Fruit fly (Drosophila melanogaster) whole organism, embryonic: ENCODE data around the gene cwo.
A peak's percentile ranks its signal among the peaks of the same experiment; 100 is the strongest.

Experiments used
- Aef1 ChIP-seq: fragments of 200-800 bp; sonication (Bioruptor generic); IDR thresholded peaks from 3 replicates; pipeline ENCODE4 v1.3.6; 2022; ENCODE audit warnings: missing biosample characterization, missing genetic modification characterization
- Atf-2 ChIP-seq: fragments of 200-800 bp; sonication (Bioruptor generic); optimal IDR thresholded peaks from 2 replicates; lab custom pipeline; 2016; ENCODE audit warnings: missing biosample characterization, missing genetic modification characterization
- B-H2 ChIP-seq: fragments of 200-800 bp; sonication (Bioruptor generic); optimal IDR thresholded peaks from 2 replicates; lab custom pipeline; 2018; ENCODE audit warnings: missing biosample characterization, mild to moderate bottlenecking, missing genetic modification characterization
- BEAF-32 ChIP-seq: fragments of 200-800 bp; sonication (Bioruptor generic); optimal IDR thresholded peaks from 3 replicates; lab custom pipeline; 2017; ENCODE audit warnings: missing biosample characterization, missing genetic modification characterization, mild to moderate bottlenecking, moderate library complexity, missing genetic modification reagents
- C15 ChIP-seq: fragments of 200-800 bp; sonication (Bioruptor generic); IDR thresholded peaks from 3 replicates; pipeline ENCODE4 v1.3.6; 2022; ENCODE audit warnings: missing biosample characterization, missing genetic modification characterization
- CG12391 ChIP-seq: fragments of 200-800 bp; sonication (Bioruptor generic); optimal IDR thresholded peaks from 3 replicates; lab custom pipeline; 2018; ENCODE audit warnings: missing biosample characterization, mild to moderate bottlenecking, missing genetic modification characterization, moderate library complexity
- CG13123 ChIP-seq: fragments of 200-800 bp; sonication (Bioruptor generic); optimal IDR thresholded peaks from 2 replicates; lab custom pipeline; 2016; ENCODE audit warnings: missing biosample characterization, missing genetic modification characterization
- CG13624 ChIP-seq: fragments of 200-800 bp; sonication (Bioruptor generic); optimal IDR thresholded peaks from 2 replicates; lab custom pipeline; 2016; ENCODE audit warnings: missing biosample characterization, missing genetic modification characterization
- CG14710 ChIP-seq: fragments of 200-800 bp; sonication (Bioruptor generic); optimal IDR thresholded peaks from 3 replicates; lab custom pipeline; 2019; ENCODE audit warnings: missing biosample characterization, mild to moderate bottlenecking, missing genetic modification characterization, moderate library complexity
- CG14860 ChIP-seq: fragments of 200-800 bp; sonication (Bioruptor generic); IDR thresholded peaks from 3 replicates; pipeline ENCODE4 v1.3.6; 2022; ENCODE audit warnings: missing biosample characterization, missing genetic modification characterization; ENCODE audit not compliant: partially characterized antibody
- CG17328 ChIP-seq: fragments of 200-800 bp; sonication (Bioruptor generic); IDR thresholded peaks from 2 replicates; pipeline ENCODE4 v1.3.6; 2022; ENCODE audit warnings: missing biosample characterization, missing genetic modification characterization
- CG17829 ChIP-seq: fragments of 200-800 bp; optimal IDR thresholded peaks from 2 replicates; lab custom pipeline; 2019; ENCODE audit warnings: missing biosample characterization, mild to moderate bottlenecking, missing genetic modification characterization, moderate library complexity
- CG2678 ChIP-seq: fragments of 200-800 bp; sonication (Bioruptor generic); optimal IDR thresholded peaks from 3 replicates; lab custom pipeline; 2019; ENCODE audit warnings: missing biosample characterization, mild to moderate bottlenecking, missing genetic modification characterization, moderate library complexity
- CG2712 ChIP-seq: fragments of 200-800 bp; optimal IDR thresholded peaks from 3 replicates; lab custom pipeline; 2019; ENCODE audit warnings: missing biosample characterization, mild to moderate bottlenecking, missing genetic modification characterization, moderate library complexity
- CG32772 ChIP-seq: fragments of 200-800 bp; sonication (Bioruptor generic); IDR thresholded peaks from 2 replicates; pipeline ENCODE4 v1.3.6; 2022; ENCODE audit warnings: missing biosample characterization, missing genetic modification characterization
- CG3995 ChIP-seq: fragments of 200-800 bp; sonication (Bioruptor generic); optimal IDR thresholded peaks from 3 replicates; lab custom pipeline; 2016; ENCODE audit warnings: missing biosample characterization, missing genetic modification characterization
- CG4707 ChIP-seq: fragments of 200-800 bp; sonication (Bioruptor generic); optimal IDR thresholded peaks from 2 replicates; lab custom pipeline; 2018; ENCODE audit warnings: missing biosample characterization, mild to moderate bottlenecking, missing genetic modification characterization, moderate library complexity
- CG6791 ChIP-seq: fragments of 200-800 bp; sonication (Bioruptor generic); IDR thresholded peaks from 3 replicates; pipeline ENCODE4 v1.3.6; 2022; ENCODE audit warnings: missing biosample characterization, missing genetic modification characterization; ENCODE audit not compliant: partially characterized antibody
- CG7556 ChIP-seq: fragments of 200-800 bp; sonication (Bioruptor generic); optimal IDR thresholded peaks from 2 replicates; lab custom pipeline; 2017; ENCODE audit warnings: missing biosample characterization, mild to moderate bottlenecking, missing genetic modification characterization
- CG7928 ChIP-seq: fragments of 200-800 bp; sonication (Bioruptor generic); optimal IDR thresholded peaks from 2 replicates; lab custom pipeline; 2017; ENCODE audit warnings: missing biosample characterization, mild to moderate bottlenecking, missing genetic modification characterization
- CG9215 ChIP-seq: fragments of 200-800 bp; sonication (Bioruptor generic); IDR thresholded peaks from 2 replicates; pipeline ENCODE4 v1.3.6; 2022; ENCODE audit warnings: missing biosample characterization, missing genetic modification characterization
- CHES-1-like ChIP-seq: fragments of 200-800 bp; sonication (Bioruptor generic); optimal IDR thresholded peaks from 2 replicates; lab custom pipeline; 2016; ENCODE audit warnings: missing biosample characterization, missing genetic modification characterization
- CoRest ChIP-seq: fragments of 200-800 bp; sonication (Bioruptor generic); optimal IDR thresholded peaks from 3 replicates; lab custom pipeline; 2018; ENCODE audit warnings: missing biosample characterization, mild to moderate bottlenecking, missing genetic modification characterization, moderate library complexity
- Deaf1 ChIP-seq: fragments of 200-800 bp; optimal IDR thresholded peaks from 3 replicates; lab custom pipeline; 2019; ENCODE audit warnings: missing biosample characterization, mild to moderate bottlenecking, missing genetic modification characterization, moderate library complexity
- Dek ChIP-seq: fragments of 200-800 bp; sonication (Bioruptor generic); optimal IDR thresholded peaks from 3 replicates; lab custom pipeline; 2019; ENCODE audit warnings: missing biosample characterization, mild to moderate bottlenecking, missing genetic modification characterization, moderate library complexity
- Dip3 ChIP-seq: fragments of 200-800 bp; sonication (Bioruptor generic); optimal IDR thresholded peaks from 3 replicates; lab custom pipeline; 2016; ENCODE audit warnings: missing biosample characterization, missing genetic modification characterization
- Eip74EF ChIP-seq, 2 experiments: fragments of 200-800 bp in 1 of 2; fragments of >200 bp in 1 of 2; sonication (Bioruptor generic) in 1 of 2; optimal IDR thresholded peaks; 2 replicates each; lab custom pipeline; 2017 to 2019; ENCODE audit warnings: missing biosample characterization in 2 of 2, missing genetic modification characterization in 2 of 2, mild to moderate bottlenecking in 1 of 2, moderate library complexity in 1 of 2
- Fer3 ChIP-seq: fragments of 200-800 bp; sonication (Bioruptor generic); optimal IDR thresholded peaks from 2 replicates; lab custom pipeline; 2018; ENCODE audit warnings: missing biosample characterization, mild to moderate bottlenecking, missing genetic modification characterization, moderate library complexity
- Hr51 ChIP-seq, 2 experiments: fragments of 200-800 bp; sonication (Bioruptor generic); optimal IDR thresholded peaks; 2 replicates in 1 of 2; 3 replicates in 1 of 2; lab custom pipeline; 2016 to 2018; ENCODE audit warnings: missing biosample characterization in 2 of 2, missing genetic modification characterization in 2 of 2, mild to moderate bottlenecking in 1 of 2, moderate library complexity in 1 of 2
- Kr ChIP-seq: fragments of 200-800 bp; sonication (Bioruptor generic); optimal IDR thresholded peaks from 2 replicates; lab custom pipeline; 2017; ENCODE audit warnings: missing biosample characterization, mild to moderate bottlenecking, missing genetic modification characterization
- Lhr ChIP-seq: fragments of 200-800 bp; sonication (Bioruptor generic); optimal IDR thresholded peaks from 3 replicates; lab custom pipeline; 2017; ENCODE audit warnings: mild to moderate bottlenecking, missing biosample characterization, missing genetic modification reagents, missing genetic modification characterization
- Mes4 ChIP-seq: fragments of 200-800 bp; sonication (Bioruptor generic); optimal IDR thresholded peaks from 2 replicates; lab custom pipeline; 2016; ENCODE audit warnings: missing biosample characterization, missing genetic modification characterization
- Nf-YC ChIP-seq: fragments of 200-800 bp; optimal IDR thresholded peaks from 3 replicates; lab custom pipeline; 2019; ENCODE audit warnings: missing biosample characterization, mild to moderate bottlenecking, missing genetic modification characterization, moderate library complexity
- Sin3A ChIP-seq: fragments of >200 bp; optimal IDR thresholded peaks from 2 replicates; lab custom pipeline; 2018
- ase ChIP-seq: fragments of 200-800 bp; sonication (Bioruptor generic); IDR thresholded peaks from 3 replicates; pipeline ENCODE4 v1.3.6; 2022; ENCODE audit warnings: missing biosample characterization, missing genetic modification characterization
- btn ChIP-seq: fragments of 200-800 bp; sonication (Bioruptor generic); optimal IDR thresholded peaks from 2 replicates; lab custom pipeline; 2016; ENCODE audit warnings: missing biosample characterization, missing genetic modification characterization
- cad ChIP-seq: fragments of >200 bp; optimal IDR thresholded peaks from 2 replicates; lab custom pipeline; 2017; ENCODE audit warnings: missing biosample characterization, missing genetic modification characterization
- cato ChIP-seq: fragments of 200-800 bp; sonication (Bioruptor generic); optimal IDR thresholded peaks from 2 replicates; lab custom pipeline; 2016; ENCODE audit warnings: missing biosample characterization, missing genetic modification characterization, borderline replicate concordance
- ci ChIP-seq: fragments of 200-800 bp; sonication (Bioruptor generic); IDR thresholded peaks from 3 replicates; pipeline ENCODE4 v1.3.6; 2022; ENCODE audit warnings: missing biosample characterization, missing genetic modification characterization
- crp ChIP-seq, 2 experiments: fragments of 200-800 bp; sonication (Bioruptor generic); optimal IDR thresholded peaks; 2 replicates in 1 of 2; 3 replicates in 1 of 2; lab custom pipeline; 2017; ENCODE audit warnings: missing biosample characterization in 2 of 2, missing genetic modification characterization in 2 of 2, mild to moderate bottlenecking in 1 of 2, moderate library complexity in 1 of 2
- dan ChIP-seq: fragments of 200-800 bp; sonication (Bioruptor generic); IDR thresholded peaks from 2 replicates; pipeline ENCODE4 v1.3.6; 2022; ENCODE audit warnings: missing biosample characterization, missing genetic modification characterization
- disco-r ChIP-seq: fragments of 200-800 bp; sonication (Bioruptor generic); optimal IDR thresholded peaks from 2 replicates; lab custom pipeline; 2016; ENCODE audit warnings: missing biosample characterization, missing genetic modification characterization
- fd96Cb ChIP-seq: fragments of 200-800 bp; sonication (Bioruptor generic); optimal IDR thresholded peaks from 2 replicates; lab custom pipeline; 2018; ENCODE audit warnings: missing biosample characterization, mild to moderate bottlenecking, missing genetic modification characterization, moderate library complexity
- fru ChIP-seq: fragments of >200 bp; optimal IDR thresholded peaks from 2 replicates; lab custom pipeline; 2017
- gro ChIP-seq: fragments of 200-800 bp; sonication (Bioruptor generic); optimal IDR thresholded peaks from 2 replicates; lab custom pipeline; 2016; ENCODE audit warnings: missing biosample characterization, missing genetic modification characterization
- gt ChIP-seq: fragments of 200-800 bp; sonication (Bioruptor generic); IDR thresholded peaks from 2 replicates; pipeline ENCODE4 v1.3.6; 2022; ENCODE audit warnings: missing biosample characterization, missing genetic modification characterization
- her ChIP-seq: fragments of 200-800 bp; sonication (Bioruptor generic); optimal IDR thresholded peaks from 2 replicates; lab custom pipeline; 2016; ENCODE audit warnings: missing biosample characterization, missing genetic modification characterization
- pho ChIP-seq: fragments of 200-800 bp; sonication (Bioruptor generic); optimal IDR thresholded peaks from 2 replicates; lab custom pipeline; 2016; ENCODE audit warnings: missing biosample characterization, missing genetic modification characterization
- pum ChIP-seq: fragments of 200-800 bp; sonication (Bioruptor generic); optimal IDR thresholded peaks from 2 replicates; lab custom pipeline; 2016; ENCODE audit warnings: missing biosample characterization, missing genetic modification characterization
- trem ChIP-seq: fragments of 200-800 bp; optimal IDR thresholded peaks from 3 replicates; lab custom pipeline; 2019; ENCODE audit warnings: missing biosample characterization, mild to moderate bottlenecking, missing genetic modification characterization, moderate library complexity
- vvl ChIP-seq: fragments of 200-800 bp; sonication (Bioruptor generic); IDR thresholded peaks from 2 replicates; pipeline ENCODE4 v1.3.6; 2022; ENCODE audit warnings: missing biosample characterization, missing genetic modification characterization
- z ChIP-seq: fragments of 200-800 bp; sonication (Bioruptor generic); IDR thresholded peaks from 3 replicates; pipeline ENCODE4 v1.3.6; 2022; ENCODE audit warnings: missing biosample characterization, missing genetic modification characterization

cwo gene

dm6 chr3R:10377849-10378248 lies 10.2 kb upstream of the cwo start, which contains the start of gene Rfx (continued):
- TF ChIP-seq CG14860 (GFP tag; lab: Robert Waterston, UW) (no peak), Dip3 (GFP tag; lab: Kevin White, UChicago) (no peak), Lhr (GFP tag; lab: Kevin White, UChicago) (peak; percentile 50), CG17829 (tag; lab: Kevin White, UChicago) (peak; percentile 44), fru (lab: Kevin White, UChicago) (no peak), btn (GFP tag; lab: Kevin White, UChicago) (no peak), trem (tag; lab: Kevin White, UChicago) (peak; percentile 63), CG17328 (GFP tag; lab: Robert Waterston, UW) (no peak), vvl (GFP tag; lab: Robert Waterston, UW) (no peak), Dek (no peak), CG13624 (GFP tag; lab: Kevin White, UChicago) (peak; percentile 50), CG32772 (GFP tag; lab: Robert Waterston, UW) (no peak), CoRest (tag; lab: Kevin White, UChicago) (peak; percentile 7), gro (GFP tag; lab: Kevin White, UChicago) (peak; percentile 44), her (peak; percentile 24), fd96Cb (no peak), Sin3A (lab: Kevin White, UChicago) (peak; percentile 62), cad (GFP tag; lab: Kevin White, UChicago) (no peak), CG9215 (GFP tag; lab: Robert Waterston, UW) (no peak), Aef1 (no peak), Eip74EF (GFP tag; optimal IDR thresholded peaks at IDR 0.05; lab: Kevin White, UChicago) (peak in 1 of 2 experiments; percentile 50), CG2712 (tag; lab: Kevin White, UChicago) (peak; percentile 53), ci (GFP tag; lab: Robert Waterston, UW) (no peak), CG12391 (tag; lab: Kevin White, UChicago) (peak; percentile 26), z (GFP tag; lab: Robert Waterston, UW) (no peak), BEAF-32 (peak; percentile 50), dan (no peak), Deaf1 (tag; lab: Kevin White, UChicago) (no peak), B-H2 (GFP tag; lab: Kevin White, UChicago) (peak; percentile 62), ase (GFP tag; lab: Robert Waterston, UW) (no peak), pho (GFP tag; lab: Kevin White, UChicago) (peak; percentile 6), Fer3 (tag; lab: Kevin White, UChicago) (no peak), Nf-YC (peak; percentile 28), CG3995 (GFP tag; lab: Kevin White, UChicago) (peak; percentile 19), CG2678 (tag; lab: Kevin White, UChicago) (peak; percentile 24), CG7556 (GFP tag; lab: Kevin White, UChicago) (peak; percentile 43), CG4707 (no peak), Kr (peak; percentile 8), Hr51 (GFP tag; optimal IDR thresholded peaks at IDR 0.05; lab: Kevin White, UChicago) (peak in 1 of 2 experiments; percentile 26), Atf-2 (GFP tag; lab: Kevin White, UChicago) (no peak), cato (no peak), CHES-1-like (peak; percentile 24), Mes4 (peak; percentile 15), CG13123 (GFP tag; lab: Kevin White, UChicago) (no peak), crp (GFP tag; optimal IDR thresholded peaks at IDR 0.05; lab: Kevin White, UChicago) (peak; percentile 98 to 100), CG14710 (tag; lab: Kevin White, UChicago) (peak; percentile 55), CG7928 (GFP tag; lab: Kevin White, UChicago) (no peak), CG6791 (GFP tag; lab: Robert Waterston, UW) (no peak), pum (GFP tag; lab: Kevin White, UChicago) (no peak), C15 (GFP tag; lab: Robert Waterston, UW) (no peak), gt (GFP tag; lab: Robert Waterston, UW) (no peak), disco-r (GFP tag; lab: Kevin White, UChicago) (peak; percentile 13)
